Fruit fly (Drosophila melanogaster) whole organism, embryonic: Measurements from ENCODE around the gene CG15888.

ENCODE experiments used
- Abd-B ChIP-seq: fragments of 200-800 bp; sonication (Bioruptor generic); optimal IDR thresholded peaks from 2 replicates; lab custom pipeline; 2018; ENCODE audit warnings: missing biosample characterization, mild to moderate bottlenecking, missing genetic modification characterization, moderate library complexity
- Atf-2 ChIP-seq: fragments of 200-800 bp; sonication (Bioruptor generic); optimal IDR thresholded peaks from 2 replicates; lab custom pipeline; 2016; ENCODE audit warnings: missing biosample characterization, missing genetic modification characterization
- CG10366 ChIP-seq: fragments of 200-800 bp; sonication (Bioruptor generic); IDR thresholded peaks from 2 replicates; pipeline ENCODE4 v1.3.6; 2022; ENCODE audit warnings: missing biosample characterization, missing genetic modification characterization
- CG10543 ChIP-seq: fragments of 200-800 bp; sonication (Bioruptor generic); optimal IDR thresholded peaks from 3 replicates; lab custom pipeline; 2017; ENCODE audit warnings: missing biosample characterization, mild to moderate bottlenecking, missing genetic modification characterization, moderate library complexity
- CG12155 ChIP-seq: fragments of 200-800 bp; sonication (Bioruptor generic); optimal IDR thresholded peaks from 3 replicates; lab custom pipeline; 2016; ENCODE audit warnings: missing biosample characterization, missing genetic modification characterization
- CG12659 ChIP-seq: fragments of 200-800 bp; sonication (Bioruptor generic); optimal IDR thresholded peaks from 3 replicates; lab custom pipeline; 2017; ENCODE audit warnings: mild to moderate bottlenecking, missing biosample characterization, missing genetic modification reagents, missing genetic modification characterization
- CG13624 ChIP-seq: fragments of 200-800 bp; sonication (Bioruptor generic); optimal IDR thresholded peaks from 2 replicates; lab custom pipeline; 2016; ENCODE audit warnings: missing biosample characterization, missing genetic modification characterization
- CG13775 ChIP-seq: fragments of 200-800 bp; sonication (Bioruptor generic); optimal IDR thresholded peaks from 3 replicates; lab custom pipeline; 2017; ENCODE audit warnings: missing biosample characterization, mild to moderate bottlenecking, missing genetic modification characterization
- CG17385 ChIP-seq: fragments of 200-800 bp; sonication (Bioruptor generic); optimal IDR thresholded peaks from 3 replicates; lab custom pipeline; 2018; ENCODE audit warnings: missing biosample characterization, mild to moderate bottlenecking, missing genetic modification characterization
- CG17829 ChIP-seq: fragments of 200-800 bp; optimal IDR thresholded peaks from 2 replicates; lab custom pipeline; 2019; ENCODE audit warnings: missing biosample characterization, mild to moderate bottlenecking, missing genetic modification characterization, moderate library complexity
- CG2116 ChIP-seq: fragments of 200-800 bp; sonication (Bioruptor generic); optimal IDR thresholded peaks from 3 replicates; lab custom pipeline; 2018; ENCODE audit warnings: missing biosample characterization, mild to moderate bottlenecking, missing genetic modification characterization
- CG2120 ChIP-seq: fragments of 200-800 bp; sonication (Bioruptor generic); optimal IDR thresholded peaks from 3 replicates; lab custom pipeline; 2016; ENCODE audit warnings: missing biosample characterization, missing genetic modification characterization
- CG31365 ChIP-seq: fragments of 200-800 bp; sonication (Bioruptor generic); optimal IDR thresholded peaks from 2 replicates; lab custom pipeline; 2018; ENCODE audit warnings: missing biosample characterization, mild to moderate bottlenecking, missing genetic modification characterization
- CG34376 ChIP-seq: fragments of 200-800 bp; sonication (Bioruptor generic); optimal IDR thresholded peaks from 2 replicates; lab custom pipeline; 2018; ENCODE audit warnings: missing biosample characterization, mild to moderate bottlenecking, missing genetic modification characterization
- CG4328 ChIP-seq: fragments of 200-800 bp; sonication (Bioruptor generic); optimal IDR thresholded peaks from 3 replicates; lab custom pipeline; 2017; ENCODE audit warnings: missing biosample characterization, missing genetic modification reagents, missing genetic modification characterization
- CG4707 ChIP-seq: fragments of 200-800 bp; sonication (Bioruptor generic); optimal IDR thresholded peaks from 2 replicates; lab custom pipeline; 2018; ENCODE audit warnings: missing biosample characterization, mild to moderate bottlenecking, missing genetic modification characterization, moderate library complexity
- CG6175 ChIP-seq: fragments of 200-800 bp; sonication (Bioruptor generic); IDR thresholded peaks from 3 replicates; pipeline ENCODE4 v1.3.6; 2022; ENCODE audit warnings: missing biosample characterization, missing genetic modification characterization
- CG7786 ChIP-seq: fragments of 200-800 bp; sonication (Bioruptor generic); optimal IDR thresholded peaks from 2 replicates; lab custom pipeline; 2016; ENCODE audit warnings: missing biosample characterization, missing genetic modification characterization
- CG7839 ChIP-seq: fragments of 200-800 bp; sonication (Bioruptor generic); optimal IDR thresholded peaks from 3 replicates; lab custom pipeline; 2018; ENCODE audit warnings: missing biosample characterization, mild to moderate bottlenecking, missing genetic modification characterization, moderate library complexity
- CG8089 ChIP-seq: fragments of 200-800 bp; sonication (Bioruptor generic); optimal IDR thresholded peaks from 3 replicates; lab custom pipeline; 2016; ENCODE audit warnings: missing biosample characterization, missing genetic modification characterization
- CG8924 ChIP-seq: fragments of 200-800 bp; optimal IDR thresholded peaks from 3 replicates; lab custom pipeline; 2019; ENCODE audit warnings: missing biosample characterization, mild to moderate bottlenecking, missing genetic modification characterization, moderate library complexity
- CG8944 ChIP-seq: fragments of 200-800 bp; sonication (Bioruptor generic); optimal IDR thresholded peaks from 3 replicates; lab custom pipeline; 2016; ENCODE audit warnings: missing biosample characterization, missing genetic modification characterization
- CG9817 ChIP-seq: fragments of 200-800 bp; sonication (Bioruptor generic); optimal IDR thresholded peaks from 2 replicates; lab custom pipeline; 2018; ENCODE audit warnings: missing biosample characterization, mild to moderate bottlenecking, missing genetic modification characterization, moderate library complexity
- D ChIP-seq, 2 experiments: fragments of 200-800 bp in 1 of 2; fragments of >200 bp in 1 of 2; sonication (Bioruptor generic) in 1 of 2; optimal IDR thresholded peaks; 2 replicates in 1 of 2; 3 replicates in 1 of 2; lab custom pipeline; 2017; ENCODE audit warnings: mild to moderate bottlenecking in 1 of 2, missing biosample characterization in 1 of 2, missing genetic modification characterization in 1 of 2, missing genetic modification reagents in 1 of 2
- Doc2 ChIP-seq: fragments of 200-800 bp; sonication (Bioruptor generic); IDR thresholded peaks from 2 replicates; pipeline ENCODE4 v1.3.6; 2022; ENCODE audit warnings: missing biosample characterization, missing genetic modification characterization
- Ets65A ChIP-seq: fragments of 200-800 bp; sonication (Bioruptor generic); peaks from one replicate; lab custom pipeline; 2016; ENCODE audit warnings: missing biosample characterization, missing genetic modification characterization
- Gsc ChIP-seq: fragments of 200-800 bp; sonication (Bioruptor generic); IDR thresholded peaks from 2 replicates; pipeline ENCODE4 v1.3.6; 2022; ENCODE audit warnings: missing biosample characterization, missing genetic modification characterization
- HHEX ChIP-seq: fragments of 200-800 bp; sonication (Bioruptor generic); optimal IDR thresholded peaks from 3 replicates; lab custom pipeline; 2017; ENCODE audit warnings: missing biosample characterization, mild to moderate bottlenecking, missing genetic modification characterization, missing genetic modification reagents
- HLHmδ ChIP-seq: fragments of 200-800 bp; sonication (Bioruptor generic); optimal IDR thresholded peaks from 2 replicates; lab custom pipeline; 2018; ENCODE audit warnings: missing biosample characterization, mild to moderate bottlenecking, missing genetic modification characterization, moderate library complexity
- Meics ChIP-seq: fragments of 200-800 bp; sonication (Bioruptor generic); optimal IDR thresholded peaks from 2 replicates; lab custom pipeline; 2017; ENCODE audit warnings: missing biosample characterization, mild to moderate bottlenecking, missing genetic modification characterization
- Mes4 ChIP-seq: fragments of 200-800 bp; sonication (Bioruptor generic); optimal IDR thresholded peaks from 2 replicates; lab custom pipeline; 2016; ENCODE audit warnings: missing biosample characterization, missing genetic modification characterization
- PHDP ChIP-seq: fragments of 200-800 bp; sonication (Bioruptor generic); optimal IDR thresholded peaks from 3 replicates; lab custom pipeline; 2018; ENCODE audit warnings: missing biosample characterization, mild to moderate bottlenecking, missing genetic modification characterization, moderate library complexity
- Ravus ChIP-seq: fragments of 200-800 bp; sonication (Bioruptor generic); IDR thresholded peaks from 2 replicates; pipeline ENCODE4 v1.3.6; 2022; ENCODE audit warnings: missing biosample characterization, missing genetic modification characterization
- Ssrp ChIP-seq: fragments of 200-800 bp; sonication (Bioruptor generic); optimal IDR thresholded peaks from 2 replicates; lab custom pipeline; 2018; ENCODE audit warnings: missing biosample characterization, mild to moderate bottlenecking, missing genetic modification characterization, moderate library complexity
- TFAM ChIP-seq: fragments of 200-800 bp; sonication (Bioruptor generic); optimal IDR thresholded peaks from 2 replicates; lab custom pipeline; 2017; ENCODE audit warnings: missing biosample characterization, missing genetic modification characterization, inconsistent platforms
- crp ChIP-seq, 2 experiments: fragments of 200-800 bp; sonication (Bioruptor generic); optimal IDR thresholded peaks; 2 replicates in 1 of 2; 3 replicates in 1 of 2; lab custom pipeline; 2017; ENCODE audit warnings: missing biosample characterization in 2 of 2, missing genetic modification characterization in 2 of 2, mild to moderate bottlenecking in 1 of 2, moderate library complexity in 1 of 2
- da ChIP-seq: fragments of 200-800 bp; sonication (Bioruptor generic); optimal IDR thresholded peaks from 2 replicates; lab custom pipeline; 2016; ENCODE audit warnings: missing biosample characterization, missing genetic modification characterization
- dmrt99B ChIP-seq: fragments of 200-800 bp; sonication (Bioruptor generic); optimal IDR thresholded peaks from 2 replicates; lab custom pipeline; 2018; ENCODE audit warnings: missing biosample characterization, mild to moderate bottlenecking, missing genetic modification characterization, moderate library complexity
- ftz-f1 ChIP-seq: fragments of 200-800 bp; sonication (Bioruptor generic); optimal IDR thresholded peaks from 2 replicates; lab custom pipeline; 2016; ENCODE audit warnings: missing biosample characterization, missing genetic modification characterization
- gce ChIP-seq: fragments of 200-800 bp; sonication (Bioruptor generic); IDR thresholded peaks from 3 replicates; pipeline ENCODE4 v1.3.6; 2022; ENCODE audit warnings: missing biosample characterization, missing genetic modification characterization
- gem ChIP-seq: fragments of 200-800 bp; sonication (Bioruptor generic); optimal IDR thresholded peaks from 2 replicates; lab custom pipeline; 2019; ENCODE audit warnings: missing biosample characterization, mild to moderate bottlenecking, missing genetic modification characterization, moderate library complexity
- grn ChIP-seq: fragments of 200-800 bp; sonication (Bioruptor generic); optimal IDR thresholded peaks from 3 replicates; lab custom pipeline; 2017; ENCODE audit warnings: missing biosample characterization, missing genetic modification characterization
- insv ChIP-seq, 2 experiments: fragments of 200-800 bp; sonication (Bioruptor generic); optimal IDR thresholded peaks; 3 replicates each; lab custom pipeline; 2016 to 2018; ENCODE audit warnings: missing biosample characterization in 2 of 2, missing genetic modification characterization in 2 of 2
- kay ChIP-seq: fragments of 200-800 bp; sonication (Bioruptor generic); optimal IDR thresholded peaks from 2 replicates; lab custom pipeline; 2016; ENCODE audit warnings: missing biosample characterization, missing genetic modification characterization
- nom ChIP-seq: fragments of 200-800 bp; sonication (Bioruptor generic); optimal IDR thresholded peaks from 2 replicates; lab custom pipeline; 2017; ENCODE audit warnings: missing biosample characterization, missing genetic modification characterization, mild to moderate bottlenecking, moderate library complexity, missing genetic modification reagents
- org-1 ChIP-seq: fragments of 200-800 bp; sonication (Bioruptor generic); optimal IDR thresholded peaks from 2 replicates; lab custom pipeline; 2017; ENCODE audit warnings: missing biosample characterization, missing genetic modification characterization
- pnt ChIP-seq: fragments of 200-800 bp; sonication (Bioruptor generic); optimal IDR thresholded peaks from 3 replicates; lab custom pipeline; 2016; ENCODE audit warnings: missing biosample characterization, missing genetic modification characterization
- sqz ChIP-seq: fragments of 200-800 bp; sonication (Bioruptor generic); optimal IDR thresholded peaks from 3 replicates; lab custom pipeline; 2018; ENCODE audit warnings: missing biosample characterization, mild to moderate bottlenecking, missing genetic modification characterization
- tap ChIP-seq: fragments of 200-800 bp; optimal IDR thresholded peaks from 3 replicates; lab custom pipeline; 2019; ENCODE audit warnings: missing biosample characterization, mild to moderate bottlenecking, missing genetic modification characterization, moderate library complexity
- zen2 ChIP-seq: fragments of 200-800 bp; sonication (Bioruptor generic); IDR thresholded peaks from 3 replicates; pipeline ENCODE4 v1.3.6; 2022; ENCODE audit warnings: missing biosample characterization, missing genetic modification characterization; ENCODE audit not compliant: partially characterized antibody

CG15888 gene

DNA sequence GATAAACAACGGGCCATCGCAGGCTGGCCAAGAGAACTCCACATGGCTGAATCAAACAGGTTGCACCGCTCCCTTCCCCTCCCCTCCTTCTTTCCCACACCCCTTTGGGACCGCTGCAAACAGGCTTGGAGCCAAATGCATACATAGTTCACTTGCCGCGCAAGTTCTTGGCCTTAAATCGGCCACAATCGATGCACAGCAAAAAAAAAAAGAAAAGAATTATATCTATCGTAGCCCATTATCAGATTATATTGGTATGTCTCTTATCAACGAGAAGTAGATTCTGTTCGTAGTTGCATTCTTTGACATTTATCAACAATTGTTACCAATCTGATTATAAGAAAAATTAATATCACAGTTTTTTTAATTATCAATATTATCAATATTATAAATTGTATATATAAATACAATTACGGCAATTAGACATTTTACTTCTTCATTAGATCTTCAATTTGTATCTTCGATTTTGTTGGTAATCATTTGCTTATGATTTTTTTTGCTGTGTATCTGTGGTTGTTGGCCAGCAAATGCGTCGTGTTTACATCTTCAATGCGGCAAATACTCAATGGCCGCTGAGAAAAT, 19.1 kb upstream of the CG15888 start (continued):
- no peak for TF ChIP-seq crp (GFP tag; optimal IDR thresholded peaks at IDR 0.05; lab: Kevin White, UChicago)
- no peak for TF ChIP-seq CG6175 (GFP tag; lab: Robert Waterston, UW)
- no peak for TF ChIP-seq CG2116 (GFP tag; lab: Kevin White, UChicago)
- TF ChIP-seq CG8944 (GFP tag; lab: Kevin White, UChicago), result no peak
- peak; percentile 27 for TF ChIP-seq org-1 (GFP tag; lab: Kevin White, UChicago)
- no peak for TF ChIP-seq ftz-f1 (GFP tag; lab: Kevin White, UChicago)
- peak; percentile 68 for TF ChIP-seq CG17829 (tag; lab: Kevin White, UChicago)
- peak; percentile 38 for TF ChIP-seq sqz (GFP tag; lab: Kevin White, UChicago)
- TF ChIP-seq CG12155 (GFP tag; lab: Kevin White, UChicago), result no peak
- no peak for TF ChIP-seq CG4707
- TF ChIP-seq CG8924, result peak; percentile 55
- peak; percentile 27 for TF ChIP-seq tap (tag; lab: Kevin White, UChicago)
- TF ChIP-seq CG9817 (tag; lab: Kevin White, UChicago), result no peak
- TF ChIP-seq kay, result no peak
- TF ChIP-seq CG4328 (GFP tag; lab: Kevin White, UChicago), result no peak
- no peak for TF ChIP-seq Ssrp (tag; lab: Kevin White, UChicago)
- no peak for TF ChIP-seq CG10543 (GFP tag; lab: Kevin White, UChicago)
- no peak for TF ChIP-seq HLHmδ
- no peak for TF ChIP-seq Meics (GFP tag; lab: Kevin White, UChicago)
- TF ChIP-seq CG13775, result peak; percentile 3
- no peak for TF ChIP-seq Doc2 (GFP tag; lab: Robert Waterston, UW)
- peak; percentile 68 for TF ChIP-seq dmrt99B (tag; lab: Kevin White, UChicago)
- no peak for TF ChIP-seq Atf-2
- TF ChIP-seq HHEX (GFP tag; lab: Kevin White, UChicago), result no peak
- peak; percentile 64 for TF ChIP-seq PHDP
- TF ChIP-seq nom, result peak; percentile 40
- TF ChIP-seq Gsc (GFP tag; lab: Robert Waterston, UW), result no peak
- TF ChIP-seq grn (GFP tag; lab: Kevin White, UChicago), result no peak
- TF ChIP-seq Ravus (GFP tag; lab: Robert Waterston, UW), result no peak
- TF ChIP-seq CG17385 (GFP tag; lab: Kevin White, UChicago), result peak; percentile 48
- no peak for TF ChIP-seq CG8089 (GFP tag; lab: Kevin White, UChicago)
- no peak for TF ChIP-seq CG31365
- no peak for TF ChIP-seq CG34376 (GFP tag; lab: Kevin White, UChicago)
- TF ChIP-seq pnt (GFP tag; lab: Kevin White, UChicago), result no peak
- no peak for TF ChIP-seq Ets65A (GFP tag; lab: Kevin White, UChicago)
- TF ChIP-seq TFAM, result no peak
- TF ChIP-seq insv (GFP tag; optimal IDR thresholded peaks at IDR 0.05; lab: Kevin White, UChicago), result no peak
- peak; percentile 12 for TF ChIP-seq Abd-B (GFP tag; lab: Kevin White, UChicago)
- TF ChIP-seq gce (GFP tag; lab: Robert Waterston, UW), result no peak
- TF ChIP-seq zen2 (GFP tag; lab: Robert Waterston, UW), result no peak
- no peak for TF ChIP-seq CG13624 (GFP tag; lab: Kevin White, UChicago)
- no peak for TF ChIP-seq Mes4
- TF ChIP-seq D (optimal IDR thresholded peaks at IDR 0.05; lab: Kevin White, UChicago), result no peak
- TF ChIP-seq D (GFP tag; optimal IDR thresholded peaks at IDR 0.05; lab: Kevin White, UChicago), result peak; percentile 59
- no peak for TF ChIP-seq da
- peak; percentile 22 for TF ChIP-seq CG12659 (GFP tag; lab: Kevin White, UChicago)
- peak; percentile 82 for TF ChIP-seq gem
- no peak for TF ChIP-seq CG2120 (GFP tag; lab: Kevin White, UChicago)
- no peak for TF ChIP-seq CG7786
- TF ChIP-seq CG7839, result peak; percentile 64
- no peak for TF ChIP-seq CG10366
